Fruit fly (Drosophila melanogaster) whole organism, pupa: ENCODE data around the gene Pburs.

ENCODE experiments used
- CG9948 ChIP-seq: fragments of 200-800 bp; sonication (Bioruptor generic); optimal IDR thresholded peaks from 2 replicates; lab custom pipeline; 2018; ENCODE audit warnings: missing biosample characterization, mild to moderate bottlenecking, missing genetic modification characterization, moderate library complexity
- rn ChIP-seq: fragments of 200-800 bp; sonication (Bioruptor generic); IDR thresholded peaks from 2 replicates; pipeline ENCODE4 v1.3.6; 2022; ENCODE audit warnings: missing biosample characterization, missing genetic modification characterization

DNA sequence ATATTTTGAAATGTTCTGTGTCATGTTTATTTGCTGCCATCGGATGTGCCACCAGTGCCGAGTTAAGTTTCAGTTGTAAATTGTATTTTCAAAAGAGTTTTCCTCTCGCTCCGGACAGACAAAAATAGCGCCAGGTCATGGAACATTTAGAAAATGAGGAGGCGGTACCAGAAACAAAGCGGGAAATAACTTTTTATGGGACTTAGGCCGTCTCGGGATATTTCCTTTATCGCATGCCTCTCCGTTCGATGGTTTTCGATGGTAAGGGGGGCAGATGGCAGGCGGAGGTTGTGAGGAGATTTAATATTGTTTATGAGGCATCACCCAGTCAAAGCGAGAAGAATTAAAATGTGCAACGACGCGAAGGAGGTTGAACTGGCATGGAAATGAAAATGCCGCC lies 27.7 kb upstream of the Pburs start:
- TF ChIP-seq rn (no peak), CG9948 (tag; lab: Kevin White, UChicago) (no peak)
